Worm (Caenorhabditis elegans): ENCODE measurements around the gene C49C3.15.

DNA sequence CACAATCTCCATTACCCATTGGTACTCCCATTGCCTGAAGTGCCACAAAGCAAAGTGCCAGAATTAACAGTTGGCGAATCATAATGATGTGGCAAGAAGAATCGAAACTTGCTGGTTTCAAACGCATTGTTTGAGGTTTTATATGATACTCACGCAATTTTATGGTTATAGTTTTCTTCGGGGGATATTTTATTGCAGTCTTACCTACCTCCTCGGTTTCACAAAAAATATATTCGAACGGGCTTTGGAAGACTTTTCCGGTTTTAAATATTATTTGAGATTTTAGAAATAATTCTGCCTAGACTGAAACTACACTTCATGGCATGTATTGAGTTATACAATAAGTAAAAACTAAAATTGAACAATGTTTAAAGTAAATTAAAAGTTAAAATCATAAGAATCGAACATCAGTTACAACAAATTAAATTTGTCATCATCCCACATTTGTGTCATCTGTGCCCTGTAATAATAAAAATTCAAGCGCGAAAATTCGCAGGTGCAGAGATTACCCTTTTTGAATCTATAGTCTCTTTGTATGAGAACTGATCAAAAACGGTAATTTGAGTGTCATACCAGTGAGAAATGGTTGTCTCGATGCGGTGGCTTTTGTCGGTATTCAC lies 12.7 kb downstream of the C49C3.15 start, which contains the start of the genes clec-197 and clec-198:
- TF ChIP-seq ceh-82 (tag; optimal IDR thresholded peaks at IDR 0.05): no peak
- no peak for TF ChIP-seq nhr-77 (tag; optimal IDR thresholded peaks at IDR 0.05)
- TF ChIP-seq ztf-11 (tag; optimal IDR thresholded peaks at IDR 0.05): no peak
- no peak for TF ChIP-seq nhr-25 (tag; optimal IDR thresholded peaks at IDR 0.05)
- no peak for TF ChIP-seq mml-1 (tag; optimal IDR thresholded peaks at IDR 0.05)
- TF ChIP-seq nhr-11 (tag; optimal IDR thresholded peaks at IDR 0.05): no peak
- no peak for TF ChIP-seq nhr-237 (tag; optimal IDR thresholded peaks at IDR 0.05)
- no peak for TF ChIP-seq hmg-11 (tag; optimal IDR thresholded peaks at IDR 0.05)

All from whole organism, L3 larva.